Fruit fly (Drosophila melanogaster) whole organism: ENCODE results near the gene Mrp5.

Source experiments
- CG8478 ChIP-seq: fragments of >200 bp; optimal IDR thresholded peaks from 2 replicates; lab custom pipeline; 2018; ENCODE audit warnings: inconsistent platforms
- Dll ChIP-seq: fragments of >200 bp; optimal IDR thresholded peaks from 2 replicates; lab custom pipeline; 2017
- EcR ChIP-seq, 2 experiments: fragments of >200 bp; optimal IDR thresholded peaks; 2 replicates each; lab custom pipeline; 2017; ENCODE audit warnings: missing biosample characterization in 2 of 2, missing genetic modification characterization in 2 of 2, missing genetic modification reagents in 2 of 2
- pan ChIP-seq: fragments of >200 bp; optimal IDR thresholded peaks from 2 replicates; lab custom pipeline; 2017
- psq ChIP-seq: fragments of >200 bp; optimal IDR thresholded peaks from 2 replicates; lab custom pipeline; 2017
- usp ChIP-seq: fragments of >200 bp; optimal IDR thresholded peaks from 2 replicates; lab custom pipeline; 2017; ENCODE audit warnings: missing biosample characterization, missing genetic modification characterization, mixed read lengths

dm6 chr3R:19917739-19918138, 42.3 kb upstream of the Mrp5 start, which contains the start of gene CG4465:
- no peak for TF ChIP-seq CG8478 (lab: Kevin White, UChicago)
- no peak for TF ChIP-seq EcR (GFP tag; optimal IDR thresholded peaks at IDR 0.05; lab: Kevin White, UChicago)
- no peak for TF ChIP-seq psq (lab: Kevin White, UChicago)
- TF ChIP-seq usp (GFP tag; lab: Kevin White, UChicago) = no peak
- no peak for TF ChIP-seq pan (lab: Kevin White, UChicago)
- no peak for TF ChIP-seq Dll
